Worm (Caenorhabditis elegans) whole organism, L3 larva: ENCODE results near the gene sto-2.

Experiments
- R02D3.7 ChIP-seq: fragments of 150-350 bp; optimal IDR thresholded peaks from 2 replicates; lab custom pipeline; 2014; ENCODE audit warnings: missing biosample characterization, missing genetic modification characterization
- aly-2 ChIP-seq: fragments of 150-350 bp; optimal IDR thresholded peaks from 2 replicates; lab custom pipeline; 2014; ENCODE audit warnings: missing biosample characterization, missing genetic modification characterization
- ama-1 ChIP-seq: fragments of 150-350 bp; optimal IDR thresholded peaks from 2 replicates; lab custom pipeline; 2018
- ceh-16 ChIP-seq: sonication (generic microtip); optimal IDR thresholded peaks from 2 replicates; lab custom pipeline; 2017; ENCODE audit warnings: missing biosample characterization, missing genetic modification characterization
- ceh-82 ChIP-seq: fragments of 150-350 bp; optimal IDR thresholded peaks from 2 replicates; lab custom pipeline; 2014; ENCODE audit warnings: missing biosample characterization, missing genetic modification characterization
- ceh-9 ChIP-seq: sonication (generic microtip); optimal IDR thresholded peaks from 2 replicates; lab custom pipeline; 2018; ENCODE audit warnings: missing biosample characterization, missing genetic modification characterization
- egl-27 ChIP-seq: sonication (generic microtip); optimal IDR thresholded peaks from 4 replicates; lab custom pipeline; 2017; ENCODE audit warnings: missing biosample characterization, missing genetic modification reagents, missing genetic modification characterization
- egl-5 ChIP-seq: fragments of 150-350 bp; optimal IDR thresholded peaks from 2 replicates; lab custom pipeline; 2017; ENCODE audit warnings: missing biosample characterization, missing genetic modification reagents, missing genetic modification characterization, inconsistent platforms
- elt-2 ChIP-seq: sonication (generic microtip); optimal IDR thresholded peaks from 2 replicates; lab custom pipeline; 2016; ENCODE audit warnings: missing genetic modification reagents, mild to moderate bottlenecking, missing genetic modification characterization, missing compliant biosample characterization
- eor-1 ChIP-seq, 2 experiments: fragments of 150-350 bp; optimal IDR thresholded peaks; 2 replicates each; lab custom pipeline; 2014 to 2018; ENCODE audit warnings: missing biosample characterization in 2 of 2, missing genetic modification characterization in 2 of 2
- fkh-10 ChIP-seq: sonication (generic microtip); optimal IDR thresholded peaks from 2 replicates; lab custom pipeline; 2017; ENCODE audit warnings: missing biosample characterization, missing genetic modification reagents, missing genetic modification characterization
- fos-1 ChIP-seq: fragments of 150-350 bp; optimal IDR thresholded peaks from 2 replicates; lab custom pipeline; 2014; ENCODE audit warnings: missing biosample characterization, missing genetic modification characterization
- hmg-11 ChIP-seq: sonication (generic microtip); optimal IDR thresholded peaks from 2 replicates; lab custom pipeline; 2016; ENCODE audit warnings: missing genetic modification characterization, missing compliant biosample characterization
- jun-1 ChIP-seq: fragments of 150-350 bp; optimal IDR thresholded peaks from 2 replicates; lab custom pipeline; 2014; ENCODE audit warnings: missing biosample characterization, missing genetic modification reagents, missing genetic modification characterization
- lin-15B ChIP-seq: fragments of 150-350 bp; optimal IDR thresholded peaks from 2 replicates; lab custom pipeline; 2014; ENCODE audit warnings: missing biosample characterization, missing genetic modification characterization
- lin-39 ChIP-seq: fragments of 150-350 bp; optimal IDR thresholded peaks from 2 replicates; lab custom pipeline; 2018; ENCODE audit warnings: missing biosample characterization, missing genetic modification reagents, missing genetic modification characterization
- lsy-12 ChIP-seq: sonication (generic microtip); optimal IDR thresholded peaks from 2 replicates; lab custom pipeline; 2016; ENCODE audit warnings: mild to moderate bottlenecking, missing genetic modification characterization, missing compliant biosample characterization
- mdl-1 ChIP-seq: fragments of 150-350 bp; optimal IDR thresholded peaks from 2 replicates; lab custom pipeline; 2014; ENCODE audit warnings: missing biosample characterization, missing genetic modification characterization
- mml-1 ChIP-seq: fragments of 150-350 bp; sonication (generic microtip); optimal IDR thresholded peaks from 3 replicates; lab custom pipeline; 2014; ENCODE audit warnings: missing biosample characterization, missing genetic modification characterization
- nfya-1 ChIP-seq: sonication (generic microtip); optimal IDR thresholded peaks from 2 replicates; lab custom pipeline; 2017; ENCODE audit warnings: missing genetic modification characterization, mild to moderate bottlenecking, missing compliant biosample characterization, antibody characterized with exemption, moderate library complexity; ENCODE audit not compliant: insufficient read depth
- nhr-11 ChIP-seq: fragments of 150-350 bp; optimal IDR thresholded peaks from 2 replicates; lab custom pipeline; 2014; ENCODE audit warnings: missing biosample characterization, missing genetic modification characterization
- nhr-23 ChIP-seq: fragments of 150-350 bp; optimal IDR thresholded peaks from 2 replicates; lab custom pipeline; 2014; ENCODE audit warnings: missing biosample characterization, missing genetic modification reagents, missing genetic modification characterization
- nhr-25 ChIP-seq: sonication (generic microtip); optimal IDR thresholded peaks from 2 replicates; lab custom pipeline; 2017; ENCODE audit warnings: missing biosample characterization, missing genetic modification characterization
- nhr-28 ChIP-seq: fragments of 150-350 bp; optimal IDR thresholded peaks from 2 replicates; lab custom pipeline; 2014; ENCODE audit warnings: missing biosample characterization, missing genetic modification characterization
- nhr-43 ChIP-seq: sonication (generic microtip); optimal IDR thresholded peaks from 2 replicates; lab custom pipeline; 2016; ENCODE audit warnings: mild to moderate bottlenecking, missing genetic modification characterization, missing compliant biosample characterization; ENCODE audit not compliant: poor library complexity, severe bottlenecking
- nhr-76 ChIP-seq: fragments of 150-350 bp; sonication (generic microtip); optimal IDR thresholded peaks from 5 replicates; lab custom pipeline; 2014; ENCODE audit warnings: missing biosample characterization, missing genetic modification characterization
- nhr-77 ChIP-seq: fragments of 150-350 bp; optimal IDR thresholded peaks from 2 replicates; lab custom pipeline; 2014; ENCODE audit warnings: missing biosample characterization, missing genetic modification characterization
- pha-4 ChIP-seq: fragments of 150-350 bp; optimal IDR thresholded peaks from 2 replicates; lab custom pipeline; 2014; ENCODE audit warnings: missing biosample characterization, missing genetic modification reagents, missing genetic modification characterization
- pqm-1 ChIP-seq: fragments of 150-350 bp; optimal IDR thresholded peaks from 2 replicates; lab custom pipeline; 2017; ENCODE audit warnings: missing biosample characterization, missing genetic modification characterization, inconsistent platforms
- sea-2 ChIP-seq: fragments of 150-350 bp; sonication (generic microtip); optimal IDR thresholded peaks from 4 replicates; lab custom pipeline; 2014; ENCODE audit warnings: missing biosample characterization, missing genetic modification reagents, missing genetic modification characterization
- snpc-4 ChIP-seq: fragments of 150-350 bp; optimal IDR thresholded peaks from 2 replicates; lab custom pipeline; 2014; ENCODE audit warnings: missing biosample characterization, missing genetic modification characterization
- tbx-2 ChIP-seq: sonication (generic microtip); optimal IDR thresholded peaks from 2 replicates; lab custom pipeline; 2016; ENCODE audit warnings: mild to moderate bottlenecking, missing genetic modification characterization, missing compliant biosample characterization
- unc-62 ChIP-seq: fragments of 150-350 bp; sonication (generic microtip); optimal IDR thresholded peaks from 4 replicates; lab custom pipeline; 2014; ENCODE audit warnings: missing biosample characterization, missing genetic modification reagents, missing genetic modification characterization
- ztf-4 ChIP-seq: fragments of 150-350 bp; optimal IDR thresholded peaks from 2 replicates; lab custom pipeline; 2014; ENCODE audit warnings: missing biosample characterization, missing genetic modification characterization

The sto-2 gene

DNA sequence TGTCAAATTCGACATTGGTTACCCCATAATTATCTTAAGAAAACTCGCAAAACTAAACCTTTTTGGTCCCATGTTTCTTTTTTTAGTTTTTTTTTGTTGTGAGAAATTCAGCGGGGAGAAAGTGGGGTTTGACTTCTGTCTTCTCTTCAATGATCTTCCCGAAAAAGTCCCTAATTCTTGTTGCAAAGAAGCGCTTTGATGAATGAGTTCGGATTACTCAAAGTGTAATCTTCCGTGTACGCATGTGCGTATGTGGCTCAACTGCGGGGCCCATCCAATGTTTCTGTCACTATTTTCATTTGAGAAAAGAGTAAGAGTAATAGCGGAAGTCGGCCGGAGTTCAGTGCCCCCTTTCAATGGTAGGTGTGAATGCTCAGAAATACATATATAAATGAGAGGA is 12.0 kb downstream of the sto-2 start:
- TF ChIP-seq lin-39 (tag; lab: Kevin White, UChicago) (peak; percentile 15), ztf-4 (no peak)

ce11 chrX:5309622-5310021 is 13.6 kb downstream of the sto-2 start:
- TF ChIP-seq aly-2 (tag; lab: Kevin White, UChicago) (no peak), ztf-4 (no peak), nhr-77 (no peak), pqm-1 (tag; lab: Kevin White, UChicago) (no peak), unc-62 (GFP tag; lab: Kevin White, UChicago) (no peak), nhr-11 (tag; lab: Kevin White, UChicago) (no peak)
- TF ChIP-seq, all 47 proteins: peak for 0

DNA sequence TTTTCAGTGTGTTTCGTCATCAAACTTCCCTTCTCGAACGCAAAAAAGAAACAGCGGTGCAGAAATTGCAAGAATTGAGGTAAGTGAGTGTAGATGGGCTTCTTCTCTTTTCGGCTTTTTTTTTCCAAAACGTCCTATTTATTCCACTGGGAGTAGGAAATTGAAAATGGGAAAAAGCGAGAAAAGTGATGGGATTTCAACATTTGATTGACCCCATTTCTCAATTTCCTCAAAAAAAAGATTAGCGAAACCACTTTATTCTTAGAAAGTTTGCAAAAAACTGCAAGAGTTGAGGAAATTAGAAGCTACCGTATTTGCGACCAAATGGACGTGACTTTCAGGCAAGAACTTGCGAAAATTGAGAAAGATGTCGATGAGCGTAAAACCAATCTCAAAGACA is 19.7 kb downstream of the sto-2 start, which contains the start of gene ags-3:
TSS of gene ags-3 (minus strand) at position 101 of the 400 bp plus-strand sequence.
- TF ChIP-seq lin-15B (tag; lab: Kevin White, UChicago) (no peak), mdl-1 (tag; lab: Kevin White, UChicago) (no peak), fkh-10 (GFP tag; lab: Kevin White, UChicago) (no peak), lsy-12 (tag; lab: Kevin White, UChicago) (no peak), mml-1 (tag; lab: Kevin White, UChicago) (no peak), snpc-4 (tag; lab: Kevin White, UChicago) (no peak)

DNA sequence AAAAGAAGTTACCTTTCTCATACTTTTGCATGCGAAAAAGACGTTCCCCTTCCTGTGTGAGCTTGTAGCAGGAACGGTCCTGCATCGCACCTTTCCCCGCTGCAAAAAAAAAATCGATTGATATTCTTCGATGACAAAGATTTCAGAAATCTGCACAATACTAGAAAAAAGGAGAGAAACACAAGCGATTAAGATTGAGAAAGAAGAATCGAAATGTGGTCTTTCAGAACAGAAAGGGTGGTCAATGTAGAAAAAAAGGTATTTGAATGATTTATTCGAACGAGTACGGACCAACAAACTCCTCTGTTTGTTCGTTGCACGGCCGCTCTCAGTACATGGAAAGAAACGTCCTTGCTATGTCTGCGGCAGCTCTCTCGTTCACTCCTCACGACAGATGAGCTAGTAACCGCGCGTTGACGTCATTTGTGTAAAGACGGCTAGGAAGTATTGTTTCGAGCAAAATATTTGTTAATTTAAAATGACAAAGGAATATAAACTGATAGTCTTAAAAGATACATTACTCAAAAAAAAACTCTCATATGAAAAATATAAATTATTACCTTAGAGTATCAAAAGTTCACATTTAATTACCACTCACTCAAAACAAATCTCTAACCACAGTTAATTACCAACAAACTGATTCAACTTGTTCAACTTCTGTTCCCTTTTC is 25.1 kb downstream of the sto-2 start, which contains the start of gene ift-81:
TSS of gene ift-81 (plus strand) at position 620 of the 670 bp plus-strand sequence.
- TF ChIP-seq hmg-11 (tag; lab: Kevin White, UChicago): peak; percentile 60
- TF ChIP-seq nhr-76 (tag; lab: Kevin White, UChicago): no peak
- TF ChIP-seq lin-39 (tag; lab: Kevin White, UChicago): peak; percentile 62
- TF ChIP-seq pha-4 (tag; lab: Kevin White, UChicago): peak; percentile 68
- peak; percentile 59 for TF ChIP-seq nfya-1 (tag; lab: Kevin White, UChicago)
- peak; percentile 26 for TF ChIP-seq tbx-2
- no peak for TF ChIP-seq nhr-25 (tag; lab: Kevin White, UChicago)
- TF ChIP-seq R02D3.7 (tag; lab: Kevin White, UChicago): no peak

ce11 chrX:5293862-5294261 is 29.3 kb downstream of the sto-2 start:
- TF ChIP-seq nfya-1 (tag; lab: Kevin White, UChicago): peak; percentile 3
- TF ChIP-seq nhr-11 (tag; lab: Kevin White, UChicago): no peak
- TF ChIP-seq nhr-25 (tag; lab: Kevin White, UChicago): no peak
- no peak for TF ChIP-seq nhr-23 (tag; lab: Kevin White, UChicago)
- TF ChIP-seq lin-39 (tag; lab: Kevin White, UChicago): no peak
- no peak for TF ChIP-seq ztf-4
- no peak for TF ChIP-seq nhr-28 (tag; lab: Kevin White, UChicago)
- no peak for TF ChIP-seq ceh-9 (tag; lab: Kevin White, UChicago)
- TF ChIP-seq fkh-10 (GFP tag; lab: Kevin White, UChicago): no peak
- TF ChIP-seq, all 47 proteins: peak for 1

DNA sequence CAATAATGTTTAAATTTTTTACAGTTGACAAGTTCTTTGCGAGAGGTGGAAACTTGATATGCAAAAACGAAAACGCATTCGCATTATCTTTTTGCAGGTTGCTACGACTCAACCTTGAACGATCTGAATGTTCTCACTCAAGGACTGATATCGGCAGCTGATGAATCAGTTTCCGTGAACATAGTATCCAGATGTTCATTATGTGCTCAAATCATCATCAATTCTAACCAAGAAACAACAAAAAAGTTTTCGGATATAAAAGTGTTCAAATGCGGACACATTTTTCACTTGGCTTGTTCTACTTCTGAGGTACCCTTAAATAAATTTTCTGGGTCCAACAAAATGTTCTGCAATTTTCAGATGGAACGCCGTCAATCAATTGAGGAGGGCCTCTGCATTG is 34.1 kb downstream of the sto-2 start:
- no peak for TF ChIP-seq jun-1
- no peak for TF ChIP-seq fkh-10 (GFP tag; lab: Kevin White, UChicago)
- TF ChIP-seq egl-27 (tag; lab: Kevin White, UChicago): no peak
- no peak for TF ChIP-seq ceh-16
- no peak for TF ChIP-seq nhr-11 (tag; lab: Kevin White, UChicago)
- TF ChIP-seq nhr-25 (tag; lab: Kevin White, UChicago): no peak
- TF ChIP-seq ceh-82 (tag; lab: Kevin White, UChicago): no peak
- TF ChIP-seq nhr-43: no peak
- TF ChIP-seq ama-1 (lab: Kevin White, UChicago): no peak
- no peak for TF ChIP-seq fos-1 (tag; lab: Kevin White, UChicago)
- no peak for TF ChIP-seq eor-1 (tag; optimal IDR thresholded peaks at IDR 0.05; lab: Kevin White, UChicago)
- no peak for TF ChIP-seq ztf-4
- TF ChIP-seq sea-2 (GFP tag; lab: Kevin White, UChicago): no peak
- TF ChIP-seq lin-39 (tag; lab: Kevin White, UChicago): no peak
- no peak for TF ChIP-seq elt-2
- no peak for TF ChIP-seq egl-5
